Worm (Caenorhabditis elegans): ENCODE measurements around the gene F09C12.2.

DNA sequence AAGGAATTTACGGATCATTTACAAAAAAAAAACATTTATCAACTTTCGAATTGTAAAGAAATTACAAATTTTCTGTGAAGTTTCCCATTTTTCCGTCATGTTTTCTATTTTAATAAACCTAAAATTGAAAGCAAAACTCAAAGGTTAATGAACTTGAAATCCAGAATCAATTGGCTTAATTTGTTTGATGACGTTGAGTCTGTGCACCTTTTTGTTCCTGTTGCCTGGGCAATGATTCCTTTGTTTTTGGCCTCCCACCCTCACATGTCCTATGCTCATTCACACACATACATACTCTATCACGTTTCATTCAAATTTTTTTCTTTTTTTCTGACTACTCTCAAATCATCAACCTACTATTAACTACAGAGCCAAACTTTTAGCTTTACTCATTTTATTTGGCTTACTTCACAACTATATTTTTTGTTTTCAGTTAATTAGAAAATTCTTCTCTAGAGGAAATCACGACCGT is 26.5 kb downstream of the F09C12.2 start, which contains the start of gene F58A6.2:
- TF ChIP-seq cebp-1 (GFP tag; IDR thresholded peaks at IDR 0.05) (no peak), cebp-1 (tag; optimal IDR thresholded peaks at IDR 0.05) (no peak), snpc-4 (GFP tag; optimal IDR thresholded peaks at IDR 0.05) (no peak), snpc-4 (tag; optimal IDR thresholded peaks at IDR 0.05) (no peak), F57A8.1 (GFP tag; optimal IDR thresholded peaks at IDR 0.05) (no peak), F57C9.4 (tag; optimal IDR thresholded peaks at IDR 0.05) (no peak), nfyb-1 (GFP tag; IDR thresholded peaks at IDR 0.05) (no peak), Y53G8AR.9 (GFP tag; conservative IDR thresholded peaks at IDR 0.05) (no peak), hmg-20 (GFP tag; IDR thresholded peaks at IDR 0.05) (no peak), efl-1 (GFP tag; optimal IDR thresholded peaks at IDR 0.05) (no peak), nhr-120 (GFP tag; IDR thresholded peaks at IDR 0.05) (no peak), unc-130 (GFP tag; optimal IDR thresholded peaks at IDR 0.05) (no peak)

All from whole organism, young adult.